Worm (Caenorhabditis elegans): ENCODE measurements around the gene txt-10.

Gene txt-10

DNA sequence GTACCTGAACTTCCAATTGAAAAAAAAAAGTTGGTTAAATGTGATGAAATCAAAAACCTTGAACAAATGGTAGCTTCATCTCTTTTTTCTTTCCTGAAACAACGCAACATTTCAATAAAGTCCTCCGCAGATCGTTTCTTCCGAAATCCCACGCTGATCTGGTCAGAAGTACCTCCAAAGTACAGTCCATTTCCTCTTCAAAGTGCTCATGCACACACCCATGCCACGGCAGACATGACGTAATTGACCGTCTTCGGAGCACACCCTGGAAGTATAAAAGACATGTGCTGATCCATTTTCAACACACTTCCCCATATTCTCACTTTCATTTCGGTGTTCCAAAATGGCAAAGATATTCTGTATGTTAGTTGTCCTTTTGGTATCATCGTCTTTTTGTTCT is 28.7 kb downstream of the txt-10 start, which contains the start of gene C35A5.10:
C35A5.10 (plus strand) TSS at position 301 of the 400 bp plus-strand sequence.
- TF ChIP-seq unc-62 (GFP tag; optimal IDR thresholded peaks at IDR 0.05), result no peak

DNA sequence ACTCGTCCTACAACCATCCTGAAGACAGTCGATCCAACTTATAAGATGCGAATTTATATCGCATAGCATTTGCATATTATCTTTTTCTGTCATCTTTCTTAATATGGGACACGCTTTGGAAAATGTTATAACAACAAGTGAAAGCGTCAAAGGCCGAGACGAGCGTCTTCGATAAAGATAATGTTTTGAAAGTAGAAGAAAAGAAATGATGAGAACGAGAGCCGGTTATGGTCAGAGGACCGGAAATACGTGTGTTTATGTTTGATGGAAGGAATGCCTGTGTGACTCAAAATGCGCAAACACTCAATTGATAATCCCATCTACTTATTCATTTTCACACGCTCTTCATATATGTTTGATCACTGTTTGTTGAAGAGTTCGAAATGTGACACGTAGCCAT is 29.6 kb downstream of the txt-10 start, which contains the start of gene C35A5.11:
C35A5.11 (minus strand) TSS at position 101 of the 400 bp plus-strand sequence.
- no peak for TF ChIP-seq unc-62 (GFP tag; optimal IDR thresholded peaks at IDR 0.05)

DNA sequence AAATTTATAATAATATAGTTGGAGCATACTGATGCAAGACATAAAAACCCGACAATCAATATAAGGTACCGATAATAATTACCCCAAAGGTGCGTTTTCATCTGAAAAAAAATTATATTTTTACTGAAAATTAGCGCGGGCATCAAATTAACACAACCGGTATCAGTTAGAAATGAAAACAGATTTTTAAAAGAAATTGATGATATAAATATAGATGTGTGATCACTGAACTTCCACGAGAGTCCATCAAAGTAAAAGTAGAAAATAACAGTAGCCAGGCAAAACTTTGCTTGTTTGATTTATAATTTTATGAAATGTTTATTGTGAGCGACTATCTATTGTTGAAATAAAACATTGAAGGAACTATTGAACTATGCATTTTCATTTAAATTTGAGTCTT is 31.3 kb downstream of the txt-10 start, which contains the start of gene C35A5.3:
C35A5.3 (minus strand) TSS at position 101 of the 400 bp plus-strand sequence.
- TF ChIP-seq unc-62 (GFP tag; optimal IDR thresholded peaks at IDR 0.05), result no peak

DNA sequence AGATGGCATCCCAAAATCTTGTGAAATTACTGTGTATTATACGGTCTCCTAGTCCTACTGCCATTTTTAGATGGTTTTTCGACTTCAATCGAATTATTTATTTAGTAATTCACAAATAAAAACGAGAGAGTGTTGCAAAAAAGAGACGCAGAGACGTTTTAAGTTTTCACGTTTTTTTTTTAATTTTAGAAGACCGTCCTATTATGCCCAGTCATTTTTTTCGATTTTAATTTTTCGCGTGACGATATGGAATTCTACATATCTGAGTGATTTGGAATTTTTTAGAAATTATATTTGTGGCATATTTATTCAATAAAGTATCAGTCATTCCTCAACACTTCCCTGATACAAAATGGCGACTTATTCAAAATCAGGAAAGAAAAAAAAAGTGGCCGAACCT is 35.9 kb downstream of the txt-10 start, which contains the start of gene C35A5.4:
C35A5.4 (plus strand) TSS at position 301 of the 400 bp plus-strand sequence.
- no peak for TF ChIP-seq unc-62 (GFP tag; optimal IDR thresholded peaks at IDR 0.05)

DNA sequence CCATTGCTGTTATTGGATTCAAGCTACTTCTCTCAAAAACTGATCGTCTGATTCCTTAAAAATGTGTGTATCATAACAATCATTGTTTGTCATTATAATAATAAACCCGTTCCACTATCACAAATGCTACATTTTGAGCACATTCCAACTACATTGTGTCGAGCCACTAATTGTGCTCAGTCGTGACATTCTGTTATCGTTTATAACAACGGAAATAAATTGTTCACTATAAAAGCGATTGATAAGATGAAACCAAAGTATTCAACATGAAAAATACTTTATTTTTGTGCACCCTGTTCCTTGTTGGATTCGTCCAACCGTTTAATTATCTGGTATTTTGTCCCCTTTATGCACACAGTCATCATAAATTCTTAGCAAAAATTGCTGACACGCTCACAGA is 39.5 kb downstream of the txt-10 start, which contains the start of gene ugt-33:
ugt-33 (plus strand) TSS at position 260 of the 400 bp plus-strand sequence.
- TF ChIP-seq unc-62 (GFP tag; optimal IDR thresholded peaks at IDR 0.05), result no peak

DNA sequence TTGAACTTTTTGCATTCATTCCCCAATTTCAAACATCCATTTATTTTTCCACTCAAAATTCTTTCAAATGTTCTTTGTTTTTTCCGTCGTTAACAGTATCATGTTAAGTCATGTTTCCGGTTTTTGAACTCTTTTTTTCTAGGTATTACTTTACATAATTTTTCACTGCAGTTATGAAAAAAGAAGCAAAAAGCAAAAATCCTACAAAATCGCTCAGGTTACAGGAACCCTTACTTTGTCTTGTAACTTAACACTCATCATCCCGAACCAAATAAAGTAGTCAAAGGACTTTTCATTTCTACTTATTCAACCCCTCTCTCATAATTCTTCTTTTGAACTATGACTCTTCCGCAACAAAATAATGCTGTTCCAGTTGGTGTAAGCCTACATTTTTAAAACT is 41.2 kb downstream of the txt-10 start, which contains the start of gene aqp-5:
aqp-5 (plus strand) TSS at position 301 of the 400 bp plus-strand sequence.
- TF ChIP-seq unc-62 (GFP tag; optimal IDR thresholded peaks at IDR 0.05), result no peak

DNA sequence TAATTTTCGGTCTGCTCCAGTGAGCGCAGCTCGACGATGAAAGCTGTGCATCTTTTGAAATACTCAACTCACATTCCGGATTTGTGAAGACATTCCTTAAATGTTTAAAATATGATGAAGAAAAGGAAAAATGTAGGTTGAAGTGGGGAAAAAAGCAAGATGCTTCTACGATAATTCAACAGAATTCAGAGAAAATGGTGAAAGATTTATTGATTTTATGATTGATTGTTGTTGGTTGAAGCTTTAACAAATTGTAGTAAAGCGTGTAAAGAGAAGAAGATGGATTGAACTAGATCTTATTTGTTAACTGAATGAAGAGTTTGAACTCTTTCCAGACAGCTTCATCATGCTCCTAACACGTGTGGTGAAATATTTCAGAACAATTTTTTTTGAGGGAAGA is 42.6 kb downstream of the txt-10 start, which contains the start of gene ncx-5:
ncx-5 (minus strand) TSS at position 101 of the 400 bp plus-strand sequence.
- TF ChIP-seq unc-62 (GFP tag; optimal IDR thresholded peaks at IDR 0.05), result no peak

DNA sequence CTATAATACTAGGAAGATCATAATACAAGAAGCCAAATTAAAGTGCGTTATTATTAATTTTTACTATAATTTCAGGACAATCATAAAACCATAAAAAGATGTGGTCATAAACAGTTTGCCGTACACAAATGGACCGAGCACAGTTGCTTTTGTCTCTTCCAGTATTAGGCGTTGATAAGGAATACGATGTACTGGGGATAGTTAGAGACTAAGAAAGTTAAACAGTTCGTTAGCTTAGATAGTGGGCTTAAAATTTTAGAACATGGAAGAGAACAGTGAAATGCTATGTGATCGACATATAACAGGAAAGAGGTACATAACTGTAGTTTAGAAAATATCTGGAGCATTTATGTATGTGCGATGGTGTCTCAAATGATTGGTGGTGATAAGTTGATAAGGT is 47.2 kb downstream of the txt-10 start:
- no peak for TF ChIP-seq unc-62 (GFP tag; optimal IDR thresholded peaks at IDR 0.05)

DNA sequence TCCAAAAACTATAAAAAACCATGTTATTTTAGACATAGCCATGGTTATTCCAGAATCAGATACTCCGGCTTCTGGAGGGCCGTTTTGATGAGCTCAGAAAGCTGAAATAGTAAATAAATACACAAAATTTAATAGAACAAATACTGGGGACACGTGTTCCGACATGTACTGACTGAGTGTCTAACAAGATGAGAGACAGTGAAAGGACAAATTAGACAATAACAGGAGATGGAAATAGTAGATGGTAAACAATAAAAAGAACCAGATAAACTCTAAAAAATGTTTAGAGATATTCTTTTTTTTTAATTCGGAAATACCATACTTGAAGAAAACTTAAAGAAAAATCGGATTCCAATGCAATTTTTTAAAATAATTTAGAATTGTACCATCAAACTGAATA is 48.0 kb downstream of the txt-10 start, which contains the start of gene Y32F6B.1:
Y32F6B.1 (minus strand) TSS at position 101 of the 400 bp plus-strand sequence.
- no peak for TF ChIP-seq unc-62 (GFP tag; optimal IDR thresholded peaks at IDR 0.05)

DNA sequence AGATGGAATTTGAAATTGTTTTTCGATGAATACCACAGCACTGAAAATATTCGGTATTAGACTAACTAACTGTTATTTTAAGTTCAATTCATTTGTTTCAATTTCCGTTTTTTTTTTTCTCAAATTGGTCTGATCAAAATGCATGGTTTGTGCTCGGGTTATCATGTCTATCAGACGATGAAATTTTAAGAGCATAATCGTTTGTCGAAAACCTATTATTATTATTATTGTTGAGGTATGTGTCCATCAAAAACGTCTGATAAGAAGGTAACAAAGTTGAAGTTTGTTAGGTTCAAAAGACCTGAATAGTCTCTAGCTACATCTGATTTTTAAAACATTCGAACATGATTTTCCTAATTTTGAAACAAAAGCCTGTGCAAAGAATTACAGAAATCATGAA is 48.6 kb downstream of the txt-10 start:
- TF ChIP-seq unc-62 (GFP tag; optimal IDR thresholded peaks at IDR 0.05), result no peak
